Worm (Caenorhabditis elegans) whole organism, L2 larva: ENCODE measurements around the gene F28F8.9.

Source experiments
- R02D3.7 ChIP-seq: fragments of 150-350 bp; optimal IDR thresholded peaks from 2 replicates; lab custom pipeline; 2014; ENCODE audit warnings: missing biosample characterization, missing genetic modification characterization
- ceh-82 ChIP-seq: fragments of 150-350 bp; optimal IDR thresholded peaks from 2 replicates; lab custom pipeline; 2014; ENCODE audit warnings: missing biosample characterization, missing genetic modification characterization
- egl-27 ChIP-seq: sonication (generic microtip); optimal IDR thresholded peaks from 3 replicates; lab custom pipeline; 2017; ENCODE audit warnings: missing biosample characterization, missing genetic modification reagents, missing genetic modification characterization
- elt-3 ChIP-seq: sonication (generic microtip); optimal IDR thresholded peaks from 2 replicates; lab custom pipeline; 2017; ENCODE audit warnings: missing biosample characterization, missing genetic modification characterization
- fos-1 ChIP-seq: fragments of 150-350 bp; optimal IDR thresholded peaks from 2 replicates; lab custom pipeline; 2014; ENCODE audit warnings: missing biosample characterization, missing genetic modification characterization
- lin-13 ChIP-seq: fragments of 150-350 bp; optimal IDR thresholded peaks from 2 replicates; lab custom pipeline; 2014; ENCODE audit warnings: missing biosample characterization, missing genetic modification reagents, missing genetic modification characterization
- nhr-12 ChIP-seq: fragments of 150-350 bp; optimal IDR thresholded peaks from 2 replicates; lab custom pipeline; 2014; ENCODE audit warnings: missing biosample characterization, missing genetic modification characterization
- nhr-237 ChIP-seq: fragments of 150-350 bp; optimal IDR thresholded peaks from 2 replicates; lab custom pipeline; 2014; ENCODE audit warnings: missing biosample characterization, missing genetic modification characterization
- nhr-25 ChIP-seq: fragments of 150-350 bp; sonication (generic microtip); optimal IDR thresholded peaks from 3 replicates; lab custom pipeline; 2014; ENCODE audit warnings: missing biosample characterization, missing genetic modification characterization
- skn-1 ChIP-seq: sonication (generic microtip); optimal IDR thresholded peaks from 2 replicates; lab custom pipeline; 2017; ENCODE audit warnings: missing biosample characterization, missing genetic modification characterization
- unc-62 ChIP-seq: fragments of 150-350 bp; optimal IDR thresholded peaks from 2 replicates; lab custom pipeline; 2014; ENCODE audit warnings: missing biosample characterization, missing genetic modification reagents, missing genetic modification characterization
- ztf-11 ChIP-seq: sonication (generic microtip); optimal IDR thresholded peaks from 2 replicates; lab custom pipeline; 2017; ENCODE audit warnings: missing biosample characterization, missing genetic modification characterization

DNA sequence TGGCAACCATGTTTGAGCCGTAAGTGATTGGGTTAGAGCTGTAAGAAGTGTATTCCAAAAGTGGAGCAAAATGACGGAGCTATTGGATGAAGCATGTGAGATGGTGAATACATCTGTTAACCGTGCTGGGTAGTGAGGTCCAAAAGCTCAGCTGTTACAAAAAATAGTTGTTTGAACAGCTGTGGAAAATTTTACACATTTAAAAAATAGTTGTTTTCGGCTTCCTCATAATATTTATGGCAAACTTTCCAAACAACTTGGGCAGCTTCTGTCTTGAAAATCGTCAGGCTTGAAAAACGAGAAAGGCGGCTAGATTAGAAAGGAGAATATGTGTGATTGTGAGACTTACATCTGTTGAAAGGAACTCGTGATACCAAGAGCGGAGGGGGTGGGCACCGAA is 26.6 kb upstream of the F28F8.9 start, which contains the start of gene fbxa-154:
- TF ChIP-seq fos-1 (tag; lab: Kevin White, UChicago) = no peak
- TF ChIP-seq elt-3 (tag; lab: Kevin White, UChicago) = no peak
- TF ChIP-seq R02D3.7 (tag; lab: Kevin White, UChicago) = no peak
- no peak for TF ChIP-seq nhr-237
- no peak for TF ChIP-seq ceh-82 (tag; lab: Kevin White, UChicago)
- no peak for TF ChIP-seq egl-27
- no peak for TF ChIP-seq nhr-25 (tag; lab: Kevin White, UChicago)
- no peak for TF ChIP-seq unc-62 (GFP tag; lab: Kevin White, UChicago)
- no peak for TF ChIP-seq nhr-12 (tag; lab: Kevin White, UChicago)
- no peak for TF ChIP-seq ztf-11 (tag; lab: Kevin White, UChicago)
- TF ChIP-seq skn-1 (tag; lab: Kevin White, UChicago) = no peak
- TF ChIP-seq lin-13 (GFP tag; lab: Kevin White, UChicago) = no peak
